Comparison of ENCODE assay signal across 2 worm cellular contexts in genomic region chrX:8117827-8118317, ce11.
TF ChIP-seq lines count a peak whose summit lies in the region.

No protein-coding gene starts in this region.

TF ChIP-seq in whole organism, L1 larva, 84 proteins besides CTCF, POLR2A, EP300 and RAD21:
- TF ChIP-seq isw-1 (GFP tag; IDR thresholded peaks at IDR 0.05; lab: Robert Waterston, UW) (no peak), fkh-4 (tag; optimal IDR thresholded peaks at IDR 0.05; lab: Kevin White, UChicago; ENCODE audit: borderline replicate concordance) (peak; percentile 62), dsc-1 (tag; optimal IDR thresholded peaks at IDR 0.05; lab: Kevin White, UChicago) (peak; percentile 84)
TF ChIP-seq in whole organism, L1 larva: peak in this region for 2.

TF ChIP-seq in whole organism, late embryonic, 69 proteins besides CTCF, POLR2A, EP300 and RAD21:
- peak; percentile 98 for TF ChIP-seq hlh-8 (tag; optimal IDR thresholded peaks at IDR 0.05; lab: Kevin White, UChicago)
- TF ChIP-seq unc-42 (tag; optimal IDR thresholded peaks at IDR 0.05; lab: Kevin White, UChicago): no peak
